Fruit fly (Drosophila melanogaster) whole organism: Measurements from ENCODE around the gene loh.

ENCODE experiments used
- CG8478 ChIP-seq: fragments of >200 bp; optimal IDR thresholded peaks from 2 replicates; lab custom pipeline; 2018; ENCODE audit warnings: inconsistent platforms
- pan ChIP-seq: fragments of >200 bp; optimal IDR thresholded peaks from 2 replicates; lab custom pipeline; 2017
- psq ChIP-seq: fragments of >200 bp; optimal IDR thresholded peaks from 2 replicates; lab custom pipeline; 2017
- usp ChIP-seq: fragments of >200 bp; optimal IDR thresholded peaks from 2 replicates; lab custom pipeline; 2017; ENCODE audit warnings: missing biosample characterization, missing genetic modification characterization, mixed read lengths

- TF ChIP-seq pan (lab: Kevin White, UChicago) (no peak), usp (no peak), psq (lab: Kevin White, UChicago) (no peak), CG8478 (lab: Kevin White, UChicago) (no peak)
These were observed 6.7 kb upstream of the loh start, which contains the start of the genes TBC1D16 and holn1 for dm6 chr2L:10435606-10436160.
